Worm (Caenorhabditis elegans) whole organism, L4 larva: Measurements from ENCODE around the gene R52.4.

Experiments
- Y105C5A.15 ChIP-seq: fragments of 200-800 bp; sonication (Bioruptor generic); IDR thresholded peaks from 2 replicates; pipeline ENCODE4 v1.3.6; 2022; ENCODE audit warnings: missing genetic modification characterization, missing compliant biosample characterization
- Y48G9A.11 ChIP-seq: fragments of 200-800 bp; sonication (Bioruptor generic); IDR thresholded peaks from 2 replicates; pipeline ENCODE4 v1.3.6; 2022; ENCODE audit warnings: missing genetic modification reagents, missing genetic modification characterization, missing compliant biosample characterization
- Y5F2A.4 ChIP-seq: fragments of 200-800 bp; sonication (Bioruptor generic); optimal IDR thresholded peaks from 2 replicates; lab custom pipeline; 2018; ENCODE audit warnings: mild to moderate bottlenecking, missing genetic modification characterization, missing compliant biosample characterization
- aha-1 ChIP-seq: fragments of 150-350 bp; peaks from one replicate; lab custom pipeline; 2014; ENCODE audit warnings: missing biosample characterization, missing genetic modification characterization
- ceh-62 ChIP-seq: sonication (generic microtip); optimal IDR thresholded peaks from 2 replicates; lab custom pipeline; 2017; ENCODE audit warnings: missing biosample characterization, missing genetic modification characterization
- cey-2 ChIP-seq: sonication (generic microtip); optimal IDR thresholded peaks from 3 replicates; lab custom pipeline; 2017; ENCODE audit warnings: missing genetic modification characterization, mild to moderate bottlenecking, missing compliant biosample characterization, antibody characterized with exemption, borderline replicate concordance; ENCODE audit not compliant: insufficient read depth
- daf-16 ChIP-seq, 3 experiments: sonication (generic microtip); optimal IDR thresholded peaks; 2 replicates each; lab custom pipeline; 2016 to 2017; ENCODE audit warnings: missing genetic modification characterization in 3 of 3, missing genetic modification reagents in 3 of 3, mild to moderate bottlenecking in 2 of 3, missing compliant biosample characterization in 2 of 3, missing biosample characterization in 1 of 3, moderate library complexity in 1 of 3
- daf-19 ChIP-seq: fragments of 200-800 bp; sonication (Bioruptor generic); conservative IDR thresholded peaks from 2 replicates; pipeline ENCODE4 v1.3.6; 2022; ENCODE audit warnings: missing genetic modification characterization, missing compliant biosample characterization
- dmd-8 ChIP-seq: fragments of 200-800 bp; sonication (Bioruptor generic); IDR thresholded peaks from 2 replicates; pipeline ENCODE4 v1.3.6; 2022; ENCODE audit warnings: missing genetic modification characterization, missing compliant biosample characterization
- duxl-1 ChIP-seq: sonication (generic microtip); optimal IDR thresholded peaks from 2 replicates; lab custom pipeline; 2016; ENCODE audit warnings: mild to moderate bottlenecking, missing genetic modification characterization, moderate library complexity, missing compliant biosample characterization; ENCODE audit not compliant: poor library complexity
- egl-27 ChIP-seq: sonication (generic microtip); optimal IDR thresholded peaks from 3 replicates; lab custom pipeline; 2017; ENCODE audit warnings: missing biosample characterization, missing genetic modification reagents, missing genetic modification characterization
- egl-43 ChIP-seq: fragments of 200-800 bp; sonication (Bioruptor generic); IDR thresholded peaks from 2 replicates; pipeline ENCODE4 v1.3.6; 2022; ENCODE audit warnings: missing genetic modification reagents, missing genetic modification characterization, missing compliant biosample characterization
- fkh-10 ChIP-seq: fragments of 150-350 bp; optimal IDR thresholded peaks from 2 replicates; lab custom pipeline; 2014; ENCODE audit warnings: missing biosample characterization, missing genetic modification reagents, missing genetic modification characterization
- fos-1 ChIP-seq: fragments of 150-350 bp; optimal IDR thresholded peaks from 2 replicates; lab custom pipeline; 2014; ENCODE audit warnings: missing biosample characterization, missing genetic modification characterization
- hif-1 ChIP-seq, 2 experiments: sonication (generic microtip); optimal IDR thresholded peaks; 2 replicates each; lab custom pipeline; 2016 to 2017; ENCODE audit warnings: missing compliant biosample characterization in 2 of 2, missing genetic modification characterization in 2 of 2, missing genetic modification reagents in 2 of 2, missing genotype in 2 of 2, mild to moderate bottlenecking in 1 of 2
- lin-13 ChIP-seq: fragments of 150-350 bp; optimal IDR thresholded peaks from 2 replicates; lab custom pipeline; 2014; ENCODE audit warnings: missing biosample characterization, missing genetic modification reagents, missing genetic modification characterization
- lir-3 ChIP-seq: sonication (generic microtip); optimal IDR thresholded peaks from 2 replicates; lab custom pipeline; 2016; ENCODE audit warnings: mild to moderate bottlenecking, missing genetic modification characterization, missing compliant biosample characterization
- madf-9 ChIP-seq: fragments of 200-800 bp; sonication (Bioruptor generic); conservative IDR thresholded peaks from 2 replicates; pipeline ENCODE4 v1.3.6; 2022; ENCODE audit warnings: missing genetic modification reagents, missing genetic modification characterization, missing compliant biosample characterization
- nhr-11 ChIP-seq: fragments of 150-350 bp; optimal IDR thresholded peaks from 2 replicates; lab custom pipeline; 2014; ENCODE audit warnings: missing biosample characterization, missing genetic modification characterization
- nhr-111 ChIP-seq: fragments of 200-800 bp; sonication (Bioruptor generic); optimal IDR thresholded peaks from 2 replicates; lab custom pipeline; 2018; ENCODE audit warnings: mild to moderate bottlenecking, missing genetic modification characterization, missing compliant biosample characterization
- nhr-28 ChIP-seq: fragments of 150-350 bp; optimal IDR thresholded peaks from 2 replicates; lab custom pipeline; 2014; ENCODE audit warnings: missing biosample characterization, missing genetic modification characterization
- php-3 ChIP-seq: fragments of 200-800 bp; sonication (Bioruptor generic); IDR thresholded peaks from 2 replicates; pipeline ENCODE4 v1.3.6; 2022; ENCODE audit warnings: missing genetic modification reagents, missing genetic modification characterization, missing compliant biosample characterization
- saeg-2 ChIP-seq: fragments of 200-800 bp; sonication (Bioruptor generic); IDR thresholded peaks from 2 replicates; pipeline ENCODE4 v1.3.6; 2022; ENCODE audit warnings: missing genetic modification reagents, missing genetic modification characterization, missing compliant biosample characterization
- sdz-12 ChIP-seq: fragments of 200-800 bp; sonication (Bioruptor generic); optimal IDR thresholded peaks from 2 replicates; lab custom pipeline; 2018; ENCODE audit warnings: mild to moderate bottlenecking, missing genetic modification characterization, missing compliant biosample characterization
- spr-1 ChIP-seq: sonication (generic microtip); optimal IDR thresholded peaks from 2 replicates; lab custom pipeline; 2016; ENCODE audit warnings: mild to moderate bottlenecking, missing genetic modification characterization, missing compliant biosample characterization
- tag-97 ChIP-seq: fragments of 200-800 bp; sonication (Bioruptor generic); IDR thresholded peaks from 2 replicates; pipeline ENCODE4 v1.3.6; 2022; ENCODE audit warnings: missing genetic modification characterization, missing compliant biosample characterization
- unc-39 ChIP-seq: sonication (generic microtip); optimal IDR thresholded peaks from 2 replicates; lab custom pipeline; 2017; ENCODE audit warnings: missing biosample characterization, missing genetic modification characterization
- unc-62 ChIP-seq, 3 experiments: fragments of 150-350 bp in 1 of 3; sonication (generic microtip); optimal IDR thresholded peaks in 2 of 3; peaks in 1 of 3; 1 replicate in 1 of 3; 2 replicates in 2 of 3; lab custom pipeline; 2014 to 2017; ENCODE audit warnings: missing biosample characterization in 3 of 3, missing genetic modification characterization in 3 of 3, missing genetic modification reagents in 3 of 3, missing genotype in 1 of 3
- vab-7 ChIP-seq: fragments of 200-800 bp; sonication (Bioruptor generic); IDR thresholded peaks from 2 replicates; pipeline ENCODE4 v1.3.6; 2022; ENCODE audit warnings: missing genetic modification reagents, missing genetic modification characterization, missing compliant biosample characterization
- zfp-3 ChIP-seq: fragments of 200-800 bp; sonication (Bioruptor generic); conservative IDR thresholded peaks from 2 replicates; pipeline ENCODE4 v1.3.6; 2022; ENCODE audit warnings: missing genetic modification reagents, missing genetic modification characterization, missing compliant biosample characterization
- zip-2 ChIP-seq: fragments of 150-350 bp; optimal IDR thresholded peaks from 2 replicates; lab custom pipeline; 2014; ENCODE audit warnings: missing biosample characterization, missing genetic modification characterization

R52.4 gene

DNA sequence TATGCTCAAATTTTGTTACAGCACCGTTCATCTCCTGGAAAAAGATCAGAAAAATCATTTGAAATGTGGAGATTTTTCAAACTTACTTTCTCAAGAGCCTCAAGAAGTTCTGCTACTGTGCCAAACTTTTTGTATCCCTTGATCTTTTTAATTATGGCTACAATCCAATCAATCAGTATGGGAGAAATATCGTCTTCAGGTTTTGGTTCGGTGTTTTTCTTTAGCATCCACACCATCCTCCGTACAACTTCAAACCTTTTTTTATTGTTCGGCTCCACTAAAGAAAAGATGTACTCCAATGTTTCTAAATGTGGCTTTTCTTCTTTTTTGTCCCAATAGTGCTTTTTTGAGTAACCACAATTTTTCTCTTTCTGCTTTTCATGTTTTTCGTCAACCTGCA is 31.7 kb downstream of the R52.4 start:
- TF ChIP-seq egl-27 = no peak
- TF ChIP-seq unc-62 (GFP tag; optimal IDR thresholded peaks at IDR 0.05 in 1 of 2; lab: Kevin White, UChicago) = peak in 1 of 2 experiments; percentile 95
- no peak for TF ChIP-seq unc-62 (tag; optimal IDR thresholded peaks at IDR 0.05; lab: Kevin White, UChicago)
- TF ChIP-seq, all 104 proteins: peak for 1

DNA sequence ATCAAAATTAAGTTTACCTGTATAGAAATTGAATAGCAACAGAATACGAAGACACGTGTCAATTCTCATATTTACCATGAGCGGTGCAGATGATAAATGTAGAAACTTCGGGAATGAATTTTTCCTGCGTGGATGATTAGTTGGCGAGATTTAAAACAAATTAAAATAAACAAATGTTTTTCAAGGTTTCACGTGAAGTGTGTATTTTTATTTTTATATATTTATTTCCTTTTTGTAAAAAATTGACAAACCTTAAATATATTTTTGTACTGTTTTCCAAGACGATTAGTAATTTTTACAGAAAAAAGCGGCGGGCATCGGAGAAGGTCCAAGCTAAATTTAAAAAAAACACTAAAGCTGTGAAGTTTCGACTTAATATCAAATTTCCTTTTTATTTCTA is 32.7 kb downstream of the R52.4 start, which contains the start of gene F07E5.8:
TSS of gene F07E5.8 (minus strand) at position 101 of the 400 bp plus-strand sequence.
- TF ChIP-seq lin-13 = no peak
- TF ChIP-seq, all 104 proteins: peak for 0

DNA sequence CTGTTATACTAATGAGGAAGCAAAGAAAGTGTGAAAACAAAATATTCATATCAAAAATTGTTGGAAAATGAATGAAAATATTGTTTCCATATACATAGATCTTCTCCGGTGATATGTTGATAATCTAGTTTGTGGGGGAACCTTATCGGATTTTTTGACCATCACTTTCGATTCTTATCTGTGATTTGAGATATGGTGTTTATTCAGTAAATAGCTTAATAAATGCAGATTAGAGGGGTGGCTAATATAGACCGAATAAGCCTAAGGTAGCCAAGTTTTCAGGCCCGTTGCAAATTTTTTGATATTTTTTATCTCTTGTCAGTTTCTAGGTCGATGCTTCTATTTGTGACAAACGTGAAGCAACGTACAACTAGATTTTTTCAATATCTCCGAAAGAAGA is 36.8 kb downstream of the R52.4 start, which contains the start of gene F07E5.7:
TSS of gene F07E5.7 (minus strand) at position 101 of the 400 bp plus-strand sequence.
- TF ChIP-seq Y48G9A.11 (GFP tag; lab: Robert Waterston, UW) = no peak
- no peak for TF ChIP-seq lir-3 (tag; lab: Kevin White, UChicago)
- TF ChIP-seq vab-7 = no peak
- TF ChIP-seq nhr-28 (tag; lab: Kevin White, UChicago) = no peak
- TF ChIP-seq cey-2 (tag; lab: Kevin White, UChicago) = no peak
- TF ChIP-seq zfp-3 = no peak
- no peak for TF ChIP-seq sdz-12 (GFP tag; lab: Kevin White, UChicago)
- no peak for TF ChIP-seq nhr-111 (GFP tag; lab: Kevin White, UChicago)
- no peak for TF ChIP-seq egl-27
- TF ChIP-seq Y105C5A.15 (GFP tag; lab: Robert Waterston, UW) = no peak
- no peak for TF ChIP-seq saeg-2 (GFP tag; lab: Robert Waterston, UW)
- TF ChIP-seq dmd-8 (GFP tag; lab: Robert Waterston, UW) = no peak
- TF ChIP-seq daf-19 (GFP tag; lab: Robert Waterston, UW) = no peak
- no peak for TF ChIP-seq duxl-1 (tag; lab: Kevin White, UChicago)
- TF ChIP-seq Y5F2A.4 (GFP tag; lab: Kevin White, UChicago) = no peak
- TF ChIP-seq tag-97 (GFP tag; lab: Robert Waterston, UW) = no peak
- TF ChIP-seq egl-43 (GFP tag; lab: Robert Waterston, UW) = no peak

DNA sequence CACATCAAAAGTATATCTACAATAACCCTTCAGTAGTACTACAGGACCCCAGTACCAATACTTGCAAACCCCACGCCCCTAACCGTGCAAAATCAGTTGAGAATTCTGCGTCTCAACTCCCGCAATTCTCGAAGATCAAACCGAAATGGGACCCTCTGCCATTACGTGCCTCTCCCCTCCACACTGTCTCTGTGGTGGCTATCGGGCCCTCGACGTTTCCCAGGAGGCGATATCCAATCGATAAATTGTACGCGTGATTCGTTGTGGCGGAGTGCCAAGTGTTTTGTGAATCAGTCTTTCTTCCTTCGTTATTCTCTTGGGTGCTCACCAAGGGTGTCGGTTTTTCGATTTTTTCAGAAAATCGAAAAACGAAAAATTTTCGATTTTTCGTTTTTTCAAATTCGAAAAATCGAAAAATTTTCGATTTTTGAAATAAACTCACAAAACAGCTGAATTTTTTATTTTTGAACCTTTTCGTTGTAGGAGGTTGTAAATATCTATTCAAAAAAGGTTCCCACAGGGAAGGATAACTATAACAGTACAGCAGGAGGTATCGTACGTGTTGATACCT is 40.7 kb downstream of the R52.4 start, which contains the start of gene F07E5.12:
TSS of gene F07E5.12 (plus strand) at position 521 of the 571 bp plus-strand sequence.
- TF ChIP-seq aha-1 (tag; lab: Kevin White, UChicago) = peak; percentile 23

DNA sequence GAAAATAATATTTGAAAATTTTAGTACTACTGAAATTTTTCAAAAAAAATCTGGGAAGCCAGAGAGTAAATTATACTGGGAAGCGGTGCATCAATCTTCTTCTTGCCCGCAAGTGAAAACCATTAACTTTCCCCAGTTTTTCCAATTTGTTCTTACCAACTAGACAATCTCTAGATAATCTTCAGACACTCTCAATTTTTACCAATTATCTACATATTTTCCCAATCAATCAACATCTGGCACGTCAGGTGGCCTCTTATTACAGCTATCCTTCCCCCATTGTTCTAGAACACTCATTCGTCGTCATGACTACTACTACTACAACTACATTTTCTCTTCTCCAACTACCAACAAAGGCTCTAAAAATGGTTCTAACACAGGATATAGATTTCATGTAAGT is 43.7 kb downstream of the R52.4 start, which contains the start of gene fbxb-6:
TSS of gene fbxb-6 (plus strand) at position 301 of the 400 bp plus-strand sequence.
- TF ChIP-seq dmd-8 (GFP tag; lab: Robert Waterston, UW) = no peak

DNA sequence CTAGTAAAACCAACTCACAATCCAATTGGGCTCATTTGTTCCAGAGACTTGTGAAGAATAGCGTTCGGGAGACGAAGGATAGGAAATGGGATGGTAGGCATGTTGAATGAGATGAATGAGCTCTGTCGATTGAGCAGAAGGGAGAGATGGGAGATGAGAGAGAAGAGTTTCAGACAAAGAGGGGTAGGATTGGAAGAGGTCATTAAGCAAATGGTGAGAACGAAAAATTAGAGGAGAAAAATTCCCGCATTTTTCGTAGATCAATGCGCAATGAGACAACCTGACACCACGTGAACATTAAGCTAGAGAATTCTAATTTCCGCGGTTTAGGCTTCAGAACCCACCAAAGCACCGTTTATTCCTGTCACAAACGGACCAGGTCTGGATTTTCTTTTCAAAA is 44.2 kb downstream of the R52.4 start, which contains the start of gene F07E5.13:
TSS of gene F07E5.13 (minus strand) at position 101 of the 400 bp plus-strand sequence.
- no peak for TF ChIP-seq egl-43 (GFP tag; lab: Robert Waterston, UW)
- TF ChIP-seq fos-1 (tag; lab: Kevin White, UChicago) = no peak
- TF ChIP-seq php-3 (GFP tag; lab: Robert Waterston, UW) = no peak
- no peak for TF ChIP-seq cey-2 (tag; lab: Kevin White, UChicago)
- no peak for TF ChIP-seq nhr-11
- TF ChIP-seq daf-19 (GFP tag; lab: Robert Waterston, UW) = no peak
- no peak for TF ChIP-seq hif-1 (tag; optimal IDR thresholded peaks at IDR 0.05; lab: Kevin White, UChicago)
- TF ChIP-seq fkh-10 (GFP tag; lab: Kevin White, UChicago) = no peak
- TF ChIP-seq daf-16 (GFP tag; optimal IDR thresholded peaks at IDR 0.05; lab: Kevin White, UChicago) = no peak
- no peak for TF ChIP-seq daf-16 (tag; optimal IDR thresholded peaks at IDR 0.05; lab: Kevin White, UChicago)
- TF ChIP-seq unc-39 (tag; lab: Kevin White, UChicago) = no peak
- no peak for TF ChIP-seq ceh-62 (tag; lab: Kevin White, UChicago)
- TF ChIP-seq spr-1 (tag; lab: Kevin White, UChicago) = no peak
- no peak for TF ChIP-seq saeg-2 (GFP tag; lab: Robert Waterston, UW)
- no peak for TF ChIP-seq zip-2 (tag; lab: Kevin White, UChicago)
- no peak for TF ChIP-seq madf-9 (GFP tag; lab: Robert Waterston, UW)
